Worm (Caenorhabditis elegans): ENCODE data around the gene sup-12.

DNA sequence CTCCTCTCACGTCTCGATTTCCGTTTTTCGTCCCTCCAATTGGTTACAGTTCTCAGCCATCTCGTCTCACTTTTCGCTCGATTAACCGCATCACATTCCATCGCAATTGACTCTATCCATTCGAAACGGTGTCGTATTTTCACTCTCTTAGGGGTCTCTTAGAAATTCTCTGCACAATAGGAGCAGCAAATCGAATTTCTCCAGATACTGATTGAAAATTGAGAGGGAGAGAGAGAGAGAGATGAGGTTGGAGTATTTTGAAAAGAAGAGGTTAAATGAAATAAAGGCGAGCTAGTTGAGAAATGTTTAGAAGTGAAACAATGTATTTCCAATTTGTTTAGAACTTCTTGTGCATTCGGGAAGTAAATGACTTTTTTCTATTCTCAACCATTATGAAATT lies 3.0 kb upstream of the sup-12 start:
- TF ChIP-seq W03F9.2 (tag; optimal IDR thresholded peaks at IDR 0.05) (no peak), him-1 (tag; optimal IDR thresholded peaks at IDR 0.05) (no peak)

Data from whole organism, L4/young adult.